Worm (Caenorhabditis elegans): Measurements from ENCODE around the gene R04B5.6.

- no peak for TF ChIP-seq med-1 (GFP tag; optimal IDR thresholded peaks at IDR 0.05; ENCODE audit: insufficient read depth)
- 0 out of 2 replicates have a peak, but pooled peaks have one; percentile 61 for TF ChIP-seq flt-1 (GFP tag; IDR thresholded peaks at IDR 0.05)
Measured at ce11 chrV:10039837-10040236, 45.1 kb upstream of the R04B5.6 start.
